Fruit fly (Drosophila melanogaster) whole organism, prepupa: Measurements from ENCODE around the gene Alp13.

ENCODE experiments used
- CG10631 ChIP-seq: fragments of 200-800 bp; sonication (Bioruptor generic); optimal IDR thresholded peaks from 2 replicates; lab custom pipeline; 2016; ENCODE audit warnings: missing biosample characterization, missing genetic modification characterization
- CG10669 ChIP-seq: fragments of 200-800 bp; sonication (Bioruptor generic); optimal IDR thresholded peaks from 3 replicates; lab custom pipeline; 2018; ENCODE audit warnings: missing biosample characterization, mild to moderate bottlenecking, missing genetic modification characterization, moderate library complexity
- CG11762 ChIP-seq: fragments of 200-800 bp; sonication (Bioruptor generic); optimal IDR thresholded peaks from 3 replicates; lab custom pipeline; 2016; ENCODE audit warnings: missing biosample characterization, missing genetic modification characterization; ENCODE audit not compliant: insufficient read depth
- CG11902 ChIP-seq: fragments of 200-800 bp; sonication (Bioruptor generic); optimal IDR thresholded peaks from 3 replicates; lab custom pipeline; 2016; ENCODE audit warnings: missing biosample characterization, missing genetic modification characterization
- CG15336 ChIP-seq: fragments of 200-800 bp; sonication (Bioruptor generic); IDR thresholded peaks from 2 replicates; pipeline ENCODE4 v1.3.6; 2022; ENCODE audit warnings: missing biosample characterization, missing genetic modification characterization
- CG1621 ChIP-seq: fragments of 200-800 bp; sonication (Bioruptor generic); optimal IDR thresholded peaks from 3 replicates; lab custom pipeline; 2018; ENCODE audit warnings: missing biosample characterization, mild to moderate bottlenecking, missing genetic modification characterization
- CG16779 ChIP-seq: fragments of 200-800 bp; sonication (Bioruptor generic); optimal IDR thresholded peaks from 3 replicates; lab custom pipeline; 2017; ENCODE audit warnings: missing biosample characterization, mild to moderate bottlenecking, missing genetic modification characterization
- CG3032 ChIP-seq: fragments of 200-800 bp; optimal IDR thresholded peaks from 2 replicates; lab custom pipeline; 2019; ENCODE audit warnings: missing biosample characterization, mild to moderate bottlenecking, missing genetic modification characterization, moderate library complexity
- CG31627 ChIP-seq: fragments of 200-800 bp; sonication (Bioruptor generic); optimal IDR thresholded peaks from 3 replicates; lab custom pipeline; 2016; ENCODE audit warnings: missing biosample characterization, missing genetic modification characterization
- CG3919 ChIP-seq: fragments of 200-800 bp; sonication (Bioruptor generic); optimal IDR thresholded peaks from 3 replicates; lab custom pipeline; 2016; ENCODE audit warnings: missing biosample characterization, missing genetic modification characterization
- CG4318 ChIP-seq: fragments of 200-800 bp; sonication (Bioruptor generic); optimal IDR thresholded peaks from 3 replicates; lab custom pipeline; 2017; ENCODE audit warnings: missing biosample characterization, mild to moderate bottlenecking, missing genetic modification characterization
- CG6163 ChIP-seq: fragments of 200-800 bp; sonication (Bioruptor generic); IDR thresholded peaks from 3 replicates; pipeline ENCODE4 v1.3.6; 2022; ENCODE audit warnings: missing biosample characterization, missing genetic modification characterization
- CG6276 ChIP-seq: fragments of 200-800 bp; sonication (Bioruptor generic); optimal IDR thresholded peaks from 2 replicates; lab custom pipeline; 2017; ENCODE audit warnings: missing biosample characterization, mild to moderate bottlenecking, missing genetic modification characterization
- CG6808 ChIP-seq: fragments of 200-800 bp; sonication (Bioruptor generic); optimal IDR thresholded peaks from 3 replicates; lab custom pipeline; 2017; ENCODE audit warnings: missing biosample characterization, missing genetic modification characterization, mild to moderate bottlenecking, moderate library complexity, missing genetic modification reagents
- CG7368 ChIP-seq: fragments of 200-800 bp; sonication (Bioruptor generic); optimal IDR thresholded peaks from 3 replicates; lab custom pipeline; 2016; ENCODE audit warnings: missing biosample characterization, missing genetic modification characterization
- CG8119 ChIP-seq: fragments of 200-800 bp; sonication (Bioruptor generic); IDR thresholded peaks from 3 replicates; pipeline ENCODE4 v1.3.6; 2022; ENCODE audit warnings: missing biosample characterization, missing genetic modification characterization
- CG8319 ChIP-seq: fragments of 200-800 bp; sonication (Bioruptor generic); optimal IDR thresholded peaks from 3 replicates; lab custom pipeline; 2016; ENCODE audit warnings: missing biosample characterization, missing genetic modification characterization
- CG8632 ChIP-seq: fragments of 200-800 bp; sonication (Bioruptor generic); optimal IDR thresholded peaks from 3 replicates; lab custom pipeline; 2016; ENCODE audit warnings: missing biosample characterization, missing genetic modification characterization
- CG9139 ChIP-seq: fragments of 200-800 bp; sonication (Bioruptor generic); optimal IDR thresholded peaks from 3 replicates; lab custom pipeline; 2017; ENCODE audit warnings: missing biosample characterization, mild to moderate bottlenecking, missing genetic modification characterization
- Eip75B ChIP-seq: fragments of 200-800 bp; sonication (Bioruptor generic); optimal IDR thresholded peaks from 3 replicates; lab custom pipeline; 2016; ENCODE audit warnings: missing biosample characterization, missing genetic modification characterization
- Eip78C ChIP-seq: fragments of 200-800 bp; sonication (Bioruptor generic); peaks from one replicate; lab custom pipeline; 2016; ENCODE audit warnings: missing biosample characterization, missing genetic modification characterization
- Eip93F ChIP-seq: fragments of 200-800 bp; sonication (Bioruptor generic); optimal IDR thresholded peaks from 2 replicates; lab custom pipeline; 2016; ENCODE audit warnings: missing biosample characterization, mild to moderate bottlenecking, missing genetic modification characterization
- Ets96B ChIP-seq: fragments of 200-800 bp; optimal IDR thresholded peaks from 2 replicates; lab custom pipeline; 2019; ENCODE audit warnings: missing biosample characterization, mild to moderate bottlenecking, missing genetic modification characterization, moderate library complexity
- Hr38 ChIP-seq: sonication (Bioruptor generic); optimal IDR thresholded peaks from 2 replicates; lab custom pipeline; 2016; ENCODE audit warnings: missing biosample characterization, missing genetic modification characterization
- Hr39 ChIP-seq: fragments of 200-800 bp; sonication (Bioruptor generic); optimal IDR thresholded peaks from 2 replicates; lab custom pipeline; 2016; ENCODE audit warnings: missing biosample characterization, missing genetic modification characterization
- Hr4 ChIP-seq: fragments of 200-800 bp; sonication (Bioruptor generic); optimal IDR thresholded peaks from 3 replicates; lab custom pipeline; 2016; ENCODE audit warnings: missing biosample characterization, missing genetic modification characterization
- Met ChIP-seq: fragments of 200-800 bp; sonication (Bioruptor generic); optimal IDR thresholded peaks from 3 replicates; lab custom pipeline; 2016; ENCODE audit warnings: missing biosample characterization, missing genetic modification characterization
- OdsH ChIP-seq: fragments of 200-800 bp; sonication (Bioruptor generic); optimal IDR thresholded peaks from 3 replicates; lab custom pipeline; 2016; ENCODE audit warnings: missing biosample characterization, missing genetic modification characterization
- Smox ChIP-seq: fragments of 200-800 bp; sonication (Bioruptor generic); optimal IDR thresholded peaks from 3 replicates; lab custom pipeline; 2016; ENCODE audit warnings: missing biosample characterization, missing genetic modification characterization
- Sox102F ChIP-seq: fragments of 200-800 bp; sonication (Bioruptor generic); optimal IDR thresholded peaks from 2 replicates; lab custom pipeline; 2016; ENCODE audit warnings: missing biosample characterization, mild to moderate bottlenecking, missing genetic modification characterization
- Sox14 ChIP-seq: fragments of 200-800 bp; sonication (Bioruptor generic); optimal IDR thresholded peaks from 3 replicates; lab custom pipeline; 2016; ENCODE audit warnings: missing biosample characterization, missing genetic modification characterization
- Sox15 ChIP-seq: fragments of 200-800 bp; sonication (Bioruptor generic); optimal IDR thresholded peaks from 3 replicates; lab custom pipeline; 2016; ENCODE audit warnings: missing biosample characterization, missing genetic modification characterization
- achi ChIP-seq: fragments of 200-800 bp; sonication (Bioruptor generic); optimal IDR thresholded peaks from 3 replicates; lab custom pipeline; 2016; ENCODE audit warnings: missing biosample characterization, missing genetic modification characterization
- acj6 ChIP-seq: fragments of 200-800 bp; sonication (Bioruptor generic); optimal IDR thresholded peaks from 3 replicates; lab custom pipeline; 2016; ENCODE audit warnings: missing biosample characterization, missing genetic modification characterization
- cyc ChIP-seq: fragments of 200-800 bp; sonication (Bioruptor generic); optimal IDR thresholded peaks from 3 replicates; lab custom pipeline; 2016; ENCODE audit warnings: missing biosample characterization, missing genetic modification characterization
- dsx ChIP-seq: fragments of 200-800 bp; optimal IDR thresholded peaks from 3 replicates; lab custom pipeline; 2019; ENCODE audit warnings: missing biosample characterization, mild to moderate bottlenecking, missing genetic modification characterization, moderate library complexity; ENCODE audit not compliant: poor library complexity, severe bottlenecking
- eg ChIP-seq: fragments of 200-800 bp; sonication (Bioruptor generic); IDR thresholded peaks from 3 replicates; pipeline ENCODE4 v1.3.6; 2022; ENCODE audit warnings: missing biosample characterization, missing genetic modification characterization
- esn ChIP-seq: fragments of 200-800 bp; sonication (Bioruptor generic); optimal IDR thresholded peaks from 2 replicates; lab custom pipeline; 2016; ENCODE audit warnings: missing biosample characterization, mild to moderate bottlenecking, missing genetic modification characterization, moderate library complexity
- fd59A ChIP-seq: fragments of 200-800 bp; sonication (Bioruptor generic); optimal IDR thresholded peaks from 2 replicates; lab custom pipeline; 2017; ENCODE audit warnings: missing biosample characterization, mild to moderate bottlenecking, missing genetic modification characterization, missing genetic modification reagents
- fd85E ChIP-seq: fragments of 200-800 bp; sonication (Bioruptor generic); optimal IDR thresholded peaks from 3 replicates; lab custom pipeline; 2016; ENCODE audit warnings: missing biosample characterization, missing genetic modification characterization
- fkh ChIP-seq: fragments of 200-800 bp; sonication (Bioruptor generic); optimal IDR thresholded peaks from 3 replicates; lab custom pipeline; 2017; ENCODE audit warnings: missing biosample characterization, mild to moderate bottlenecking, missing genetic modification characterization, moderate library complexity
- net ChIP-seq: fragments of 200-800 bp; sonication (Bioruptor generic); optimal IDR thresholded peaks from 3 replicates; lab custom pipeline; 2016; ENCODE audit warnings: missing biosample characterization, missing genetic modification characterization
- pdm3 ChIP-seq: fragments of 200-800 bp; sonication (Bioruptor generic); optimal IDR thresholded peaks from 3 replicates; lab custom pipeline; 2016; ENCODE audit warnings: missing biosample characterization, missing genetic modification characterization
- salr ChIP-seq, 2 experiments: fragments of 200-800 bp; sonication (Bioruptor generic); optimal IDR thresholded peaks; 3 replicates each; lab custom pipeline; 2016 to 2018; ENCODE audit warnings: missing biosample characterization in 2 of 2, missing genetic modification characterization in 2 of 2, mild to moderate bottlenecking in 1 of 2
- spab ChIP-seq: fragments of 200-800 bp; sonication (Bioruptor generic); optimal IDR thresholded peaks from 2 replicates; lab custom pipeline; 2017; ENCODE audit warnings: missing biosample characterization, mild to moderate bottlenecking, missing genetic modification characterization, missing genetic modification reagents
- ss ChIP-seq, 2 experiments: fragments of 200-800 bp; sonication (Bioruptor generic); optimal IDR thresholded peaks; 2 replicates in 1 of 2; 3 replicates in 1 of 2; lab custom pipeline; 2017 to 2018; ENCODE audit warnings: mild to moderate bottlenecking in 2 of 2, missing biosample characterization in 2 of 2, missing genetic modification characterization in 2 of 2, moderate library complexity in 1 of 2
- svp ChIP-seq: fragments of 200-800 bp; sonication (Bioruptor generic); peaks from one replicate; lab custom pipeline; 2016; ENCODE audit warnings: missing biosample characterization, missing genetic modification characterization
- topi ChIP-seq: fragments of 200-800 bp; sonication (Bioruptor generic); optimal IDR thresholded peaks from 3 replicates; lab custom pipeline; 2016; ENCODE audit warnings: missing biosample characterization, missing genetic modification characterization

Gene Alp13

dm6 chr3R:10109938-10110337 lies 34.8 kb upstream of the Alp13 start, which contains the start of gene Fmr1 (continued):
- no peak for TF ChIP-seq Sox102F (GFP tag; lab: Kevin White, UChicago)
- TF ChIP-seq Met: no peak
- peak; percentile 15 for TF ChIP-seq Eip75B (GFP tag; lab: Kevin White, UChicago)
- TF ChIP-seq CG11762 (GFP tag; lab: Kevin White, UChicago): no peak
- TF ChIP-seq Hr39: no peak
- no peak for TF ChIP-seq ss (GFP tag; optimal IDR thresholded peaks at IDR 0.05; lab: Kevin White, UChicago)
- TF ChIP-seq CG15336: no peak
- no peak for TF ChIP-seq CG6808
- TF ChIP-seq CG8119 (GFP tag; lab: Robert Waterston, UW): no peak
- no peak for TF ChIP-seq pdm3
- TF ChIP-seq fkh (GFP tag; lab: Kevin White, UChicago): no peak
- no peak for TF ChIP-seq Smox (GFP tag; lab: Kevin White, UChicago)
- no peak for TF ChIP-seq svp (GFP tag; lab: Kevin White, UChicago)
- TF ChIP-seq Eip93F (GFP tag; lab: Kevin White, UChicago): no peak
- no peak for TF ChIP-seq CG4318
- TF ChIP-seq Sox14 (GFP tag; lab: Kevin White, UChicago): peak; percentile 56
- peak; percentile 15 for TF ChIP-seq esn (GFP tag; lab: Kevin White, UChicago)
- TF ChIP-seq acj6 (GFP tag; lab: Kevin White, UChicago): peak; percentile 12
- no peak for TF ChIP-seq salr (GFP tag; optimal IDR thresholded peaks at IDR 0.05; lab: Kevin White, UChicago)
- peak; percentile 44 for TF ChIP-seq cyc (GFP tag; lab: Kevin White, UChicago)
- peak; percentile 18 for TF ChIP-seq CG7368
- TF ChIP-seq CG10669 (GFP tag; lab: Kevin White, UChicago): no peak
- TF ChIP-seq CG8319 (GFP tag; lab: Kevin White, UChicago): no peak
- TF ChIP-seq eg (GFP tag; lab: Robert Waterston, UW): no peak
- TF ChIP-seq Hr4 (GFP tag; lab: Kevin White, UChicago): peak; percentile 35
- no peak for TF ChIP-seq fd85E
- no peak for TF ChIP-seq CG16779 (tag; lab: Kevin White, UChicago)
- TF ChIP-seq CG8632 (GFP tag; lab: Kevin White, UChicago): no peak
- peak; percentile 20 for TF ChIP-seq Eip78C (GFP tag; lab: Kevin White, UChicago)

- no peak for TF ChIP-seq salr (GFP tag; optimal IDR thresholded peaks at IDR 0.05; lab: Kevin White, UChicago)
- TF ChIP-seq Hr38 (GFP tag; lab: Kevin White, UChicago): no peak
- TF ChIP-seq Sox14 (GFP tag; lab: Kevin White, UChicago): peak; percentile 42
- no peak for TF ChIP-seq CG6276
- no peak for TF ChIP-seq Met
- TF ChIP-seq svp (GFP tag; lab: Kevin White, UChicago): no peak
- no peak for TF ChIP-seq fd59A (GFP tag; lab: Kevin White, UChicago)
- TF ChIP-seq topi: peak; percentile 10
- TF ChIP-seq CG31627 (GFP tag; lab: Kevin White, UChicago): no peak
- TF ChIP-seq Eip93F (GFP tag; lab: Kevin White, UChicago): peak; percentile 3
- TF ChIP-seq dsx (GFP tag; lab: Kevin White, UChicago): peak; percentile 21
- no peak for TF ChIP-seq CG7368
- no peak for TF ChIP-seq CG3032 (tag; lab: Kevin White, UChicago)
- TF ChIP-seq Eip75B (GFP tag; lab: Kevin White, UChicago): no peak
- no peak for TF ChIP-seq CG8632 (GFP tag; lab: Kevin White, UChicago)
- no peak for TF ChIP-seq CG1621 (tag; lab: Kevin White, UChicago)
- TF ChIP-seq CG6163 (GFP tag; lab: Robert Waterston, UW): no peak; the same call in 1 of the 3 replicates
- peak; percentile 35 for TF ChIP-seq fd85E
- no peak for TF ChIP-seq achi
- TF ChIP-seq esn (GFP tag; lab: Kevin White, UChicago): no peak
- no peak for TF ChIP-seq CG10669 (GFP tag; lab: Kevin White, UChicago)
- peak; percentile 40 for TF ChIP-seq fkh (GFP tag; lab: Kevin White, UChicago)
- no peak for TF ChIP-seq CG11902 (GFP tag; lab: Kevin White, UChicago)
- TF ChIP-seq OdsH (GFP tag; lab: Kevin White, UChicago): no peak
- no peak for TF ChIP-seq spab (GFP tag; lab: Kevin White, UChicago)
- no peak for TF ChIP-seq CG9139 (GFP tag; lab: Kevin White, UChicago)
- peak; percentile 40 for TF ChIP-seq CG16779 (tag; lab: Kevin White, UChicago)
- peak; percentile 32 for TF ChIP-seq Eip78C (GFP tag; lab: Kevin White, UChicago)
- TF ChIP-seq net: peak; percentile 25
- TF ChIP-seq ss (GFP tag; optimal IDR thresholded peaks at IDR 0.05; lab: Kevin White, UChicago): peak in 1 of 2 experiments; percentile 56
- no peak for TF ChIP-seq Sox15 (GFP tag; lab: Kevin White, UChicago)
- TF ChIP-seq CG10631 (GFP tag; lab: Kevin White, UChicago): no peak
- no peak for TF ChIP-seq CG3919 (GFP tag; lab: Kevin White, UChicago)
- TF ChIP-seq Ets96B (tag; lab: Kevin White, UChicago): no peak
These were observed 34.2 kb upstream of the Alp13 start for dm6 chr3R:10109212-10109880.
